Worm (Caenorhabditis elegans): ENCODE results near the gene cpt-6.

The cpt-6 gene

DNA sequence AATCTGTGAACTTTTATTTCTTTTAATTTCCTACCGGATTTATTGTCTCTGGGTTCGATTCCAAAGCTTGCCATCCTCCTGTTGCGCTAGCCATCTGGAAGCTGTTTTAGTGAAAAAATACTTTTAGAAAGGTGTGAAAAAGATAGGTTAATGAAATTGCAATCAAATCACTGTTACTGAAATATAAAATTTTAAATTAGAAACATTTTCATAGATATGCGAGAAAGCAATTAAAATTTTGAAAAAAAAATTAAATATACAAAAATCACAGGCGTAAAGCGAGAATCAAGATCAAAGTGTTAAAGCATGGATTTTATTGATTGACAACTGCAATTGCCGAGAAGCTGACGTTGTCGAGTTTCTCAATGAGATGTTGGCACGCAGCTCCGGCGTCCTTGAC lies 16.0 kb upstream of the cpt-6 start, which contains the start of gene ubh-2:
ubh-2 (minus strand) TSS at position 101 of the 400 bp plus-strand sequence.
- TF ChIP-seq elt-4 (tag; optimal IDR thresholded peaks at IDR 0.05) = no peak
- TF ChIP-seq fkh-10 (GFP tag; optimal IDR thresholded peaks at IDR 0.05) = no peak
- no peak for TF ChIP-seq gmeb-2 (tag; optimal IDR thresholded peaks at IDR 0.05)
- no peak for TF ChIP-seq hlh-30 (tag; optimal IDR thresholded peaks at IDR 0.05; ENCODE audit: insufficient read depth)
- TF ChIP-seq K09A11.1 (tag; optimal IDR thresholded peaks at IDR 0.05; ENCODE audit: insufficient read depth) = no peak
- TF ChIP-seq ceh-22 (tag; optimal IDR thresholded peaks at IDR 0.05) = no peak
- TF ChIP-seq pqm-1 (tag; optimal IDR thresholded peaks at IDR 0.05) = no peak
- no peak for TF ChIP-seq ama-1 (optimal IDR thresholded peaks at IDR 0.05)
- no peak for TF ChIP-seq fkh-6 (tag; optimal IDR thresholded peaks at IDR 0.05)
- TF ChIP-seq ceh-30 (tag; optimal IDR thresholded peaks at IDR 0.05) = no peak
- no peak for TF ChIP-seq hlh-8 (tag; optimal IDR thresholded peaks at IDR 0.05)
- TF ChIP-seq ceh-14 (tag; optimal IDR thresholded peaks at IDR 0.05) = no peak
- no peak for TF ChIP-seq pha-2 (tag; optimal IDR thresholded peaks at IDR 0.05)
- TF ChIP-seq lin-11 (tag; optimal IDR thresholded peaks at IDR 0.05) = no peak
- no peak for TF ChIP-seq ztf-16 (tag; optimal IDR thresholded peaks at IDR 0.05)
- no peak for TF ChIP-seq hlh-6 (tag; optimal IDR thresholded peaks at IDR 0.05)
- no peak for TF ChIP-seq K02D7.2 (tag; optimal IDR thresholded peaks at IDR 0.05)

DNA sequence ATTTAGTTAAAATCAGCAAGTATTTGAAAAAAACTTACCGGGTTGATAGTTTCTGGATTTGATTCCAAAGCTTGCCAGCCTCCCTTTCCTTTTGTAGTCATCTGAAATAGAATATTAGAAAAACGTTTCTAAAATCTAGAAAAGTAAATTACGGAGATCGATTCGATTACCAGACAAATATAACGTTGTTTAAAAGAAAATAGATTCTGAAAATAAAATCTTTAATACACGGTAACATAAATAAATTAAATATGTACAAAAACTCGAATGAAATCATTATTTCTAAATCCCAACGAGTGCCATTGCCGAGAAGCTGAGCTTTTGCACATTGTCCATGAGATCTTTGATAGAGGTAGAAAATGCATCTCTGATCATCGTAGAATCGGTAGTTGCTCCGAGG lies 15.0 kb upstream of the cpt-6 start, which contains the start of gene ubh-3:
ubh-3 (minus strand) TSS at position 101 of the 400 bp plus-strand sequence.
- no peak for TF ChIP-seq ceh-22 (tag; optimal IDR thresholded peaks at IDR 0.05)
- no peak for TF ChIP-seq nfya-1 (tag; optimal IDR thresholded peaks at IDR 0.05)
- TF ChIP-seq sdc-2 (tag; optimal IDR thresholded peaks at IDR 0.05) = no peak
- TF ChIP-seq sox-4 (tag; optimal IDR thresholded peaks at IDR 0.05) = no peak
- no peak for TF ChIP-seq unc-3 (GFP tag; conservative IDR thresholded peaks at IDR 0.05)
- no peak for TF ChIP-seq unc-3 (tag; optimal IDR thresholded peaks at IDR 0.05)
- TF ChIP-seq madf-2 (tag; optimal IDR thresholded peaks at IDR 0.05) = no peak
- TF ChIP-seq hlh-13 (GFP tag; optimal IDR thresholded peaks at IDR 0.05) = no peak
- no peak for TF ChIP-seq dmd-4 (tag; optimal IDR thresholded peaks at IDR 0.05; ENCODE audit: borderline replicate concordance)
- TF ChIP-seq hlh-6 (tag; optimal IDR thresholded peaks at IDR 0.05) = no peak
- no peak for TF ChIP-seq ceh-45 (GFP tag; IDR thresholded peaks at IDR 0.05)
- no peak for TF ChIP-seq hlh-30 (tag; optimal IDR thresholded peaks at IDR 0.05; ENCODE audit: insufficient read depth)
- no peak for TF ChIP-seq ceh-14 (tag; optimal IDR thresholded peaks at IDR 0.05)
- TF ChIP-seq fkh-10 (GFP tag; optimal IDR thresholded peaks at IDR 0.05) = no peak

DNA sequence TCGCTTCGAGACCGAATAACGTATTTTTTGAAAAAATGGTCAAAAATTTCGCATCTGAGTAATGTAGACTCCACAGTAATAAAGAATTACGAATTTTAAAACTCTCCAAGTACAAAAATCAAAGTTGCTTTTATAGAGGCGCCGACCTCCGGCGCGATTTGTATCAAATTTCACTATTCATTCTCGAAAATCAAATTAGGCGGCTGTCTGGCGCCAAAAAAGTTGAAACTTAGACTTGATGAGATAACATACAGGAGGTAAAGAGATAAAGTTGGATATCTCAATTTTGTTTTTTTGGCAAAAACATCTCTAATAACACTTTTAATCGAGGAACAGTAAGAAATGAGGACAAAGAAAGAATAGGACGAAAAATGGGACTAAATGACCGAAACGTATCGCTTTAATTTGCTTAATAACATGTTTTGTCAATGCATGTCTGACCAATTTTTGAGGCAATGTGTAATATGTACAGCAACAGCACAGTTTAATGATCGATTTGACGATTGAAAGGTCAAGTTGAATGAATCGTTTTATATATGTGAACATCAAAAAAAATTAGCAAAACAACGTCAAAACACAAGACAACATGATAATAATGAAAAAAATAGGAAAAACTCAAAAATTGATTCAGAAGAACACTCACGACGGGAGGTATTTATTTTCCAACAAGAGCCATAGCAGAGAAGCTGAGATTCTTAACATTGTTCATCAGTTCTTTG lies 12.7 kb upstream of the cpt-6 start:
- TF ChIP-seq hlh-30 (tag; optimal IDR thresholded peaks at IDR 0.05; ENCODE audit: insufficient read depth) = no peak
- no peak for TF ChIP-seq tbx-7 (tag; optimal IDR thresholded peaks at IDR 0.05)

DNA sequence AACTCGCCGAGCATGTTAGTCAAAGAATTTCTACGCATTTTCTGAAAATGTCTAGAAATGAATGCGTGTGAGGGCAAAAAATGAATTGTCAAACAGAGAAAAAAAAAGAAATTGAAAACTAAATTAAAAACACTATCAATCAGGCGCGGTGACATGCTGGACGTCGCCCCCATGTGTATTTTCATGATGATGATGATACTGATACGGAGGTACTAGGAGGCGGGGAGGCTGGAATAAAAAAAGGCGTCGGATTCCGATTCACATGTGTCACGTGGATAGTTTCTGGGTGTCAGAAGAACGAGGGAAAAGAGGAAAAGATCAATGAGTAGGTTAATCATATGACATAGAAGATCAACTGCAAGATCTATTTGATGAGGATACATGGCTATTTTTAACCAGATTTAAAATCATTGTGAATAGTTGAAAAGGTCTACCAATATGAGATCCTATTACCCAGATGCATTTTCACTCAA lies 11.7 kb upstream of the cpt-6 start, which contains the start of gene W01A11.7:
W01A11.7 (minus strand) TSS at position 51 of the 473 bp plus-strand sequence.
- TF ChIP-seq elt-4 (tag; optimal IDR thresholded peaks at IDR 0.05) = no peak
- no peak for TF ChIP-seq hlh-8 (tag; optimal IDR thresholded peaks at IDR 0.05)
- TF ChIP-seq unc-55 (GFP tag; optimal IDR thresholded peaks at IDR 0.05) = no peak
- TF ChIP-seq hlh-13 (GFP tag; optimal IDR thresholded peaks at IDR 0.05) = no peak
- no peak for TF ChIP-seq K02D7.2 (tag; optimal IDR thresholded peaks at IDR 0.05)
- TF ChIP-seq ceh-24 (tag; optimal IDR thresholded peaks at IDR 0.05) = no peak
- TF ChIP-seq nhr-11 (tag; optimal IDR thresholded peaks at IDR 0.05) = no peak
- TF ChIP-seq pha-4 (tag; optimal IDR thresholded peaks at IDR 0.05) = no peak
- no peak for TF ChIP-seq hlh-30 (tag; optimal IDR thresholded peaks at IDR 0.05; ENCODE audit: insufficient read depth)
- no peak for TF ChIP-seq ahr-1 (tag; optimal IDR thresholded peaks at IDR 0.05)
- TF ChIP-seq ceh-31 (tag; optimal IDR thresholded peaks at IDR 0.05) = no peak
- no peak for TF ChIP-seq rnt-1 (tag; optimal IDR thresholded peaks at IDR 0.05)
- TF ChIP-seq elt-2 (tag; optimal IDR thresholded peaks at IDR 0.05) = no peak
- TF ChIP-seq npax-4 (tag; optimal IDR thresholded peaks at IDR 0.05) = no peak
- TF ChIP-seq fkh-6 (tag; optimal IDR thresholded peaks at IDR 0.05) = no peak
- no peak for TF ChIP-seq ets-4 (tag; optimal IDR thresholded peaks at IDR 0.05)
- no peak for TF ChIP-seq che-1 (tag; optimal IDR thresholded peaks at IDR 0.05)
- TF ChIP-seq pqm-1 (tag; optimal IDR thresholded peaks at IDR 0.05) = no peak

All from whole organism, late embryonic.